Worm (Caenorhabditis elegans): ENCODE measurements around the gene ZK84.5.

Gene ZK84.5

ce11 chrII:6055927-6056326 lies 39.6 kb upstream of the ZK84.5 start, which contains the start of gene R12C12.7 (continued):
- peak; percentile 40 for TF ChIP-seq C16A3.4 (tag; optimal IDR thresholded peaks at IDR 0.05)
- TF ChIP-seq nhr-90 (tag; optimal IDR thresholded peaks at IDR 0.05; ENCODE audit: poor library complexity): no peak
- TF ChIP-seq ztf-11 (tag; optimal IDR thresholded peaks at IDR 0.05): no peak
- TF ChIP-seq C34B4.2 (tag; optimal IDR thresholded peaks at IDR 0.05): no peak
- peak; percentile 41 to 53 for TF ChIP-seq efl-1 (optimal IDR thresholded peaks at IDR 0.05)
- peak; percentile 17 to 88 for TF ChIP-seq efl-1 (GFP tag; optimal IDR thresholded peaks at IDR 0.05 in 1 of 2)
- TF ChIP-seq lir-3 (tag; optimal IDR thresholded peaks at IDR 0.05; ENCODE audit: poor library complexity): no peak
- peak; percentile 9 to 55 (median 29) for TF ChIP-seq dpl-1 (GFP tag; optimal IDR thresholded peaks at IDR 0.05)
- no peak for TF ChIP-seq unc-62 (GFP tag; optimal IDR thresholded peaks at IDR 0.05)
- no peak for TF ChIP-seq unc-30 (tag; optimal IDR thresholded peaks at IDR 0.05)
- TF ChIP-seq lin-14 (GFP tag; optimal IDR thresholded peaks at IDR 0.05): no peak
- no peak for TF ChIP-seq swsn-7 (tag; optimal IDR thresholded peaks at IDR 0.05)
- TF ChIP-seq lin-35 (GFP tag; optimal IDR thresholded peaks at IDR 0.05): peak in 1 of 2 experiments; percentile 66

ce11 chrII:6050120-6050519 lies 33.8 kb upstream of the ZK84.5 start, which contains the start of gene gldc-1:
TSS of gene gldc-1 (plus strand) at chrII:6050420.
- TF ChIP-seq efl-1 (optimal IDR thresholded peaks at IDR 0.05) (no peak), efl-1 (GFP tag; optimal IDR thresholded peaks at IDR 0.05 in 1 of 2) (peak in 1 of 2 experiments; percentile 37), alr-1 (tag; optimal IDR thresholded peaks at IDR 0.05; ENCODE audit: borderline replicate concordance) (no peak), elt-3 (tag; optimal IDR thresholded peaks at IDR 0.05) (peak in 1 of 6 experiments; percentile 24)

ce11 chrII:6049546-6049945 lies 33.2 kb upstream of the ZK84.5 start:
- TF ChIP-seq elt-3 (tag; optimal IDR thresholded peaks at IDR 0.05) (peak in 3 of 6 experiments; percentile 13 to 73 (median 18)), nhr-20 (tag; optimal IDR thresholded peaks at IDR 0.05) (peak; percentile 12), lin-14 (GFP tag; optimal IDR thresholded peaks at IDR 0.05) (peak; percentile 21), elt-2 (tag; optimal IDR thresholded peaks at IDR 0.05) (peak; percentile 49), nhr-84 (tag; optimal IDR thresholded peaks at IDR 0.05) (no peak), lsy-2 (tag; optimal IDR thresholded peaks at IDR 0.05) (peak in 1 of 2 experiments; percentile 9), lin-35 (GFP tag; optimal IDR thresholded peaks at IDR 0.05) (peak in 1 of 2 experiments; percentile 25), efl-1 (optimal IDR thresholded peaks at IDR 0.05) (no peak), efl-1 (GFP tag; optimal IDR thresholded peaks at IDR 0.05 in 1 of 2) (peak in 1 of 2 experiments; percentile 89), swsn-7 (tag; optimal IDR thresholded peaks at IDR 0.05) (no peak)

ce11 chrII:6047639-6048159 lies 31.4 kb upstream of the ZK84.5 start, which contains the start of the genes R12C12.6 and ran-5:
TSS of gene R12C12.6 (minus strand) at chrII:6047867.
TSS of gene ran-5 (plus strand) at chrII:6048109.
- TF ChIP-seq egl-13 (tag; optimal IDR thresholded peaks at IDR 0.05) (peak; percentile 79), fkh-10 (GFP tag; optimal IDR thresholded peaks at IDR 0.05) (peak; percentile 32), alr-1 (tag; optimal IDR thresholded peaks at IDR 0.05; ENCODE audit: borderline replicate concordance) (no peak), dpl-1 (GFP tag; optimal IDR thresholded peaks at IDR 0.05) (peak; percentile 75 to 86 (median 84)), nhr-76 (tag; optimal IDR thresholded peaks at IDR 0.05) (no peak), pax-3 (tag; optimal IDR thresholded peaks at IDR 0.05) (no peak), zag-1 (tag; optimal IDR thresholded peaks at IDR 0.05) (no peak), C04F5.9 (tag; optimal IDR thresholded peaks at IDR 0.05) (peak; percentile 60), rnt-1 (tag; optimal IDR thresholded peaks at IDR 0.05) (peak; percentile 95), ceh-82 (tag; optimal IDR thresholded peaks at IDR 0.05) (peak; percentile 82 to 91 (median 87)), sox-4 (tag; optimal IDR thresholded peaks at IDR 0.05) (peak; percentile 70), fkh-8 (tag; optimal IDR thresholded peaks at IDR 0.05) (peak; percentile 69), ces-1 (GFP tag; optimal IDR thresholded peaks at IDR 0.05) (no peak), xbp-1 (tag; optimal IDR thresholded peaks at IDR 0.05) (peak; percentile 87), ceh-8 (GFP tag; optimal IDR thresholded peaks at IDR 0.05) (peak; percentile 69), nhr-12 (tag; optimal IDR thresholded peaks at IDR 0.05) (no peak), aha-1 (tag; optimal IDR thresholded peaks at IDR 0.05) (no peak), nhr-84 (tag; optimal IDR thresholded peaks at IDR 0.05) (no peak), efl-1 (optimal IDR thresholded peaks at IDR 0.05) (peak; percentile 85 to 88), efl-1 (GFP tag; optimal IDR thresholded peaks at IDR 0.05 in 1 of 2) (peak; percentile 80 to 98), fos-1 (tag; optimal IDR thresholded peaks at IDR 0.05) (peak; percentile 79), ets-5 (GFP tag; IDR thresholded peaks at IDR 0.05) (no peak), jun-1 (tag; optimal IDR thresholded peaks at IDR 0.05) (peak; percentile 58), dsc-1 (tag; optimal IDR thresholded peaks at IDR 0.05) (peak; percentile 91), lsy-2 (tag; optimal IDR thresholded peaks at IDR 0.05) (peak; percentile 89 to 91), egl-27 (tag; optimal IDR thresholded peaks at IDR 0.05) (no peak), nhr-11 (tag; optimal IDR thresholded peaks at IDR 0.05) (peak; percentile 75), lin-13 (GFP tag; optimal IDR thresholded peaks at IDR 0.05) (peak; percentile 68), nhr-77 (tag; optimal IDR thresholded peaks at IDR 0.05) (peak; percentile 66), sup-37 (GFP tag; optimal IDR thresholded peaks at IDR 0.05) (peak; percentile 69), C34B4.2 (tag; optimal IDR thresholded peaks at IDR 0.05) (no peak), sptf-1 (tag; optimal IDR thresholded peaks at IDR 0.05) (no peak)

Measured in whole organism, L1 larva.